Fruit fly (Drosophila melanogaster): Measurements from ENCODE around the gene Madm.

Madm gene

DNA sequence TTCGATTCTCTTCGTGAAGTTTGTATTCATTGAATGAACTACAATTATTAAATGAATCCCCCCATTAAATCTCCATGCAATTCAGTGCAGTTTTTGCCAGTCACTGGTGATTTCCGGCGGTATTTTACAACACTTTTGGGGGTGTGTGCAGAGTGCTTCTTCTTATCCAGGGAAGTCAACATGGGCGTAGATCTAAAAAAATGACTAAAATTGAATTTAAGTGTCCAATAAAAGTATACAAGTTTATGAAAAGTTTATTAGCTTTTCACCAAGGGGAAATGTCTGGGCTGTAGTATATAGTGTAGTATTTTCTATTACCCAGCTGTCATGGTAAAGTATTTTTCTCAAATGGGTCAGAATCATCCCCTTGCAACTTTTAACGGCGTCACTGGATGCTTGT, 49.2 kb downstream of the Madm start, which contains the start of gene Hpf1 (continued):
- peak; percentile 99 for TF ChIP-seq CG18599 (GFP tag; optimal IDR thresholded peaks at IDR 0.05)
- TF ChIP-seq CG1024 (GFP tag; IDR thresholded peaks at IDR 0.05), result peak; percentile 89
- peak; percentile 96 for TF ChIP-seq NC2α (GFP tag; optimal IDR thresholded peaks at IDR 0.05)
- TF ChIP-seq stwl (tag; optimal IDR thresholded peaks at IDR 0.05), result peak; percentile 86
- peak; percentile 95 for TF ChIP-seq D19B (GFP tag; optimal IDR thresholded peaks at IDR 0.05)
- TF ChIP-seq ato (GFP tag; IDR thresholded peaks at IDR 0.05; ENCODE audit: partially characterized antibody), result no peak
- peak; percentile 90 for TF ChIP-seq CG8359 (GFP tag; optimal IDR thresholded peaks at IDR 0.05; ENCODE audit: borderline replicate concordance)
- TF ChIP-seq pho (GFP tag; optimal IDR thresholded peaks at IDR 0.05), result peak; percentile 99
- TF ChIP-seq vnd (GFP tag; IDR thresholded peaks at IDR 0.05; ENCODE audit: partially characterized antibody), result no peak
- TF ChIP-seq Doc3 (GFP tag; IDR thresholded peaks at IDR 0.05; ENCODE audit: partially characterized antibody), result no peak
- no peak for TF ChIP-seq unc-4 (GFP tag; IDR thresholded peaks at IDR 0.05; ENCODE audit: partially characterized antibody)
- peak; percentile 99 for TF ChIP-seq gem (tag; optimal IDR thresholded peaks at IDR 0.05)
- peak; percentile 98 for TF ChIP-seq CG9932 (GFP tag; IDR thresholded peaks at IDR 0.05)
- peak; percentile 98 for TF ChIP-seq CG16863 (GFP tag; optimal IDR thresholded peaks at IDR 0.05)
- peak; percentile 91 for TF ChIP-seq CG3163 (GFP tag; optimal IDR thresholded peaks at IDR 0.05)
- TF ChIP-seq pan (optimal IDR thresholded peaks at IDR 0.05), result no peak
- peak in 1 of 2 experiments; percentile 98 for TF ChIP-seq pan (GFP tag; optimal IDR thresholded peaks at IDR 0.05 in 1 of 2, IDR thresholded peaks at IDR 0.05 in 1 of 2)
- TF ChIP-seq vvl (GFP tag; IDR thresholded peaks at IDR 0.05), result peak; percentile 98
- TF ChIP-seq Hmx (GFP tag; optimal IDR thresholded peaks at IDR 0.05), result peak; percentile 95
- peak; percentile 99 for TF ChIP-seq lbe (GFP tag; optimal IDR thresholded peaks at IDR 0.05)
- peak; percentile 97 for TF ChIP-seq CG11247 (GFP tag; IDR thresholded peaks at IDR 0.05)
- peak; percentile 96 for TF ChIP-seq odd (GFP tag; optimal IDR thresholded peaks at IDR 0.05)
- TF ChIP-seq CG4707 (GFP tag; optimal IDR thresholded peaks at IDR 0.05), result peak; percentile 85
- no peak for TF ChIP-seq knrl (GFP tag; IDR thresholded peaks at IDR 0.05; ENCODE audit: partially characterized antibody)
- TF ChIP-seq ase (GFP tag; IDR thresholded peaks at IDR 0.05), result peak; percentile 97
- peak; percentile 99 for TF ChIP-seq gro (GFP tag; optimal IDR thresholded peaks at IDR 0.05)
- peak; percentile 90 for TF ChIP-seq CG7271 (tag; optimal IDR thresholded peaks at IDR 0.05)
- peak; percentile 97 for TF ChIP-seq Mrtf (GFP tag; IDR thresholded peaks at IDR 0.05)
- peak; percentile 97 for TF ChIP-seq CG10267 (tag; optimal IDR thresholded peaks at IDR 0.05)
- peak; percentile 98 for TF ChIP-seq Atf6 (GFP tag; IDR thresholded peaks at IDR 0.05)
- peak; percentile 99 for TF ChIP-seq lilli (GFP tag; optimal IDR thresholded peaks at IDR 0.05)
- TF ChIP-seq aop (GFP tag; IDR thresholded peaks at IDR 0.05), result peak; percentile 91
- peak; percentile 42; the same call in 1 of the 2 replicates for TF ChIP-seq CG13287 (GFP tag; IDR thresholded peaks at IDR 0.05; ENCODE audit: partially characterized antibody)
- TF ChIP-seq pum (GFP tag; optimal IDR thresholded peaks at IDR 0.05), result peak; percentile 98
- TF ChIP-seq CG3838 (GFP tag; optimal IDR thresholded peaks at IDR 0.05), result peak; percentile 95
- peak; percentile 97 for TF ChIP-seq Taf1 (GFP tag; IDR thresholded peaks at IDR 0.05)
- TF ChIP-seq bbx (GFP tag; IDR thresholded peaks at IDR 0.05; ENCODE audit: partially characterized antibody), result no peak
- peak; percentile 94 for TF ChIP-seq Ets97D (GFP tag; optimal IDR thresholded peaks at IDR 0.05)
- TF ChIP-seq Hmr (GFP tag; optimal IDR thresholded peaks at IDR 0.05), result peak; percentile 99
- TF ChIP-seq Mes4 (GFP tag; optimal IDR thresholded peaks at IDR 0.05), result peak; percentile 97
- peak; percentile 94 for TF ChIP-seq CG4328 (GFP tag; optimal IDR thresholded peaks at IDR 0.05)
- TF ChIP-seq Nf-YC (tag; optimal IDR thresholded peaks at IDR 0.05), result peak; percentile 90
- TF ChIP-seq Bdp1 (GFP tag; optimal IDR thresholded peaks at IDR 0.05), result peak; percentile 92
- TF ChIP-seq CG18476 (GFP tag; optimal IDR thresholded peaks at IDR 0.05), result peak; percentile 96
- peak; percentile 79 for TF ChIP-seq CG17802 (tag; optimal IDR thresholded peaks at IDR 0.05)
- TF ChIP-seq CG1792 (GFP tag; optimal IDR thresholded peaks at IDR 0.05), result peak; percentile 97
- TF ChIP-seq Xbp1 (GFP tag; optimal IDR thresholded peaks at IDR 0.05), result peak; percentile 99
- peak; percentile 93 for TF ChIP-seq CG6683 (GFP tag; optimal IDR thresholded peaks at IDR 0.05)
- peak; percentile 99 for TF ChIP-seq Fer1 (GFP tag; optimal IDR thresholded peaks at IDR 0.05)
- TF ChIP-seq Dip3 (GFP tag; optimal IDR thresholded peaks at IDR 0.05), result peak; percentile 99

All from whole organism, embryonic.